Fruit fly (Drosophila melanogaster): ENCODE measurements around the gene elm.

Gene elm

DNA sequence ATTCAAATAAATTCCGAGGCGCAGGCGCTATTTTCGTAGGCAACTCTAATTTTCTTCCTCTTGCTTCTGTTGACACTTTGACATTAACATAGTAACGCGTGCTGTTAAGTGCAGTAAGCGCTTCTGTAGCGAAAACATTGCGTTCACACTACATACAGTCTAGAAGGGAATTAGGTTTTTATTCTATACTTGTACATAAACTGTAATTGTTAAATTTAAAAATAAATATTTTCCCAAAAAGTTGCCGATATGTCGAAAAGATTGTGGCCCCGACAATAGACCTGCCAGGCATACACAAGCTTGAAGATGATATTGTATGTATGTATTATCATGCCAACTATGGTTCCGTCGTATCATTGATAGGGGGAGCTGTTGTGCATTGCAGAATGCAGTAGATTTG lies 48.2 kb downstream of the elm start, which contains the start of gene asl (continued):
- TF ChIP-seq Hand (GFP tag; optimal IDR thresholded peaks at IDR 0.05) (no peak), Hmr (GFP tag; optimal IDR thresholded peaks at IDR 0.05) (no peak), sc (optimal IDR thresholded peaks at IDR 0.05) (no peak), sc (GFP tag; optimal IDR thresholded peaks at IDR 0.05) (no peak), CG7556 (GFP tag; optimal IDR thresholded peaks at IDR 0.05) (peak; percentile 33), hkb (optimal IDR thresholded peaks at IDR 0.05) (no peak), hkb (GFP tag; IDR thresholded peaks at IDR 0.05) (peak; percentile 26; the same call in 1 of the 2 replicates), NC2α (GFP tag; optimal IDR thresholded peaks at IDR 0.05) (no peak), CG12299 (tag; optimal IDR thresholded peaks at IDR 0.05) (peak; percentile 50), HmgZ (tag; optimal IDR thresholded peaks at IDR 0.05) (peak; percentile 76), CG6683 (GFP tag; optimal IDR thresholded peaks at IDR 0.05) (peak; percentile 19), pros (GFP tag; optimal IDR thresholded peaks at IDR 0.05) (no peak), Dfd (GFP tag; optimal IDR thresholded peaks at IDR 0.05) (peak in 1 of 2 experiments; percentile 78), Abd-B (GFP tag; optimal IDR thresholded peaks at IDR 0.05) (peak; percentile 68), p53 (GFP tag; optimal IDR thresholded peaks at IDR 0.05) (no peak), CG6689 (GFP tag; IDR thresholded peaks at IDR 0.05) (peak; percentile 67), sima (GFP tag; optimal IDR thresholded peaks at IDR 0.05) (no peak), CG16779 (GFP tag; IDR thresholded peaks at IDR 0.05) (no peak), CG2875 (GFP tag; optimal IDR thresholded peaks at IDR 0.05) (peak; percentile 11), cato (GFP tag; optimal IDR thresholded peaks at IDR 0.05; ENCODE audit: borderline replicate concordance) (no peak), CG17186 (GFP tag; optimal IDR thresholded peaks at IDR 0.05) (peak; percentile 100), Mad (GFP tag; optimal IDR thresholded peaks at IDR 0.05) (peak; percentile 58), CG2199 (GFP tag; IDR thresholded peaks at IDR 0.05) (0 out of 3 replicates have a peak, but pooled peaks have one; percentile 20), lbe (GFP tag; optimal IDR thresholded peaks at IDR 0.05) (peak; percentile 41), z (GFP tag; IDR thresholded peaks at IDR 0.05) (no peak), bab2 (GFP tag; optimal IDR thresholded peaks at IDR 0.05) (peak; percentile 36), rib (GFP tag; IDR thresholded peaks at IDR 0.05) (peak; percentile 19; the same call in 1 of the 2 replicates), CG3163 (GFP tag; optimal IDR thresholded peaks at IDR 0.05) (peak; percentile 24), CG1024 (GFP tag; IDR thresholded peaks at IDR 0.05) (peak; percentile 37; the same call in 1 of the 2 replicates), CG6272 (GFP tag; IDR thresholded peaks at IDR 0.05) (peak; percentile 47), C15 (GFP tag; IDR thresholded peaks at IDR 0.05) (no peak), cas (GFP tag; IDR thresholded peaks at IDR 0.05) (no peak), CG13424 (tag; optimal IDR thresholded peaks at IDR 0.05) (peak; percentile 79), CG1233 (GFP tag; optimal IDR thresholded peaks at IDR 0.05) (peak; percentile 49), Oaz (GFP tag; IDR thresholded peaks at IDR 0.05) (peak; percentile 49), CG2129 (GFP tag; IDR thresholded peaks at IDR 0.05; ENCODE audit: partially characterized antibody) (no peak), HLH54F (GFP tag; optimal IDR thresholded peaks at IDR 0.05) (peak; percentile 60), crp (GFP tag; optimal IDR thresholded peaks at IDR 0.05) (peak in 1 of 2 experiments; percentile 41), Poxn (GFP tag; IDR thresholded peaks at IDR 0.05) (no peak), pnt (GFP tag; optimal IDR thresholded peaks at IDR 0.05) (peak; percentile 45), CG10431 (GFP tag; optimal IDR thresholded peaks at IDR 0.05) (peak; percentile 48), ase (GFP tag; IDR thresholded peaks at IDR 0.05) (peak; percentile 55; the same call in 1 of the 3 replicates), CG7745 (tag; optimal IDR thresholded peaks at IDR 0.05) (no peak), CG4404 (GFP tag; IDR thresholded peaks at IDR 0.05) (no peak), crc (GFP tag; optimal IDR thresholded peaks at IDR 0.05) (peak; percentile 49), disco-r (GFP tag; optimal IDR thresholded peaks at IDR 0.05) (peak; percentile 54), wdn (GFP tag; IDR thresholded peaks at IDR 0.05) (no peak), CG16813 (GFP tag; IDR thresholded peaks at IDR 0.05; ENCODE audit: partially characterized antibody) (peak; percentile 39; the same call in 1 of the 3 replicates), zf30C (GFP tag; optimal IDR thresholded peaks at IDR 0.05) (peak; percentile 10), CG13624 (GFP tag; optimal IDR thresholded peaks at IDR 0.05) (peak; percentile 49), CG42726 (GFP tag; IDR thresholded peaks at IDR 0.05; ENCODE audit: partially characterized antibody) (no peak), CG1792 (GFP tag; optimal IDR thresholded peaks at IDR 0.05) (peak; percentile 24)

Data from whole organism, embryonic.